Worm (Caenorhabditis elegans): ENCODE measurements around the gene T25E12.14.

DNA sequence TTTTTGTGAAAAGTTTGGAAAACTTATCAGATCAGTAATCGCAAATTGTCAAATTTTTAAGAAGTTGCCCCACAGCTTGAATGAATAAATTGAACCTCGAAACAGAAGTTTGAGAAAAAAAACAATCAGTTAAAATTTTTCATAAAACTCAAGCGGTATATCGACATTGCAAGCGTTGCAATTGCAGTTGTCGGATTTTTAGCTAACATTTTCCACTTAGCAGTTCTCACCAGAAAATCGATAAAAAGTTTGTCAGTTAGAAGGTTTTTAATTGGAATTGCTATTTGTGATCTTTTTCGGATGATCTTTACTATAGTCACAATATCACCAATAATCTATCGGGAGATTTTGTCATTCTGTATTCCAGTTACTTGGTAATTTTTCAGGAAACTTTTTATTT lies 41.3 kb upstream of the T25E12.14 start, which contains the start of gene srw-43:
- TF ChIP-seq rcor-1 (GFP tag; IDR thresholded peaks at IDR 0.05) (no peak), ceh-100 (GFP tag; IDR thresholded peaks at IDR 0.05) (no peak), atf-7 (tag; optimal IDR thresholded peaks at IDR 0.05) (no peak), him-1 (tag; optimal IDR thresholded peaks at IDR 0.05) (no peak), aptf-3 (GFP tag; IDR thresholded peaks at IDR 0.05) (no peak), mel-28 (tag; optimal IDR thresholded peaks at IDR 0.05; ENCODE audit: borderline replicate concordance) (no peak), nhr-27 (tag; optimal IDR thresholded peaks at IDR 0.05) (no peak)
